Worm (Caenorhabditis elegans): ENCODE results near the gene F58F9.6.
"Not testable (repeated sequence)": the region's sequence is repeated elsewhere in the genome, so short reads cannot be mapped to it uniquely, and the experiment has no call there.

Gene F58F9.6

ce11 chrIV:6237508-6238227 lies at the start of gene F58F9.6, which contains the start of gene F58F9.8:
Gene F58F9.6, minus strand, starts transcription at chrIV:6237608.
Gene F58F9.8, plus strand, starts transcription at chrIV:6238177.
- no peak for TF ChIP-seq W03F9.2 (tag; optimal IDR thresholded peaks at IDR 0.05)
- no peak for TF ChIP-seq dao-5 (tag; optimal IDR thresholded peaks at IDR 0.05)
- TF ChIP-seq him-1 (tag; optimal IDR thresholded peaks at IDR 0.05): no peak

DNA sequence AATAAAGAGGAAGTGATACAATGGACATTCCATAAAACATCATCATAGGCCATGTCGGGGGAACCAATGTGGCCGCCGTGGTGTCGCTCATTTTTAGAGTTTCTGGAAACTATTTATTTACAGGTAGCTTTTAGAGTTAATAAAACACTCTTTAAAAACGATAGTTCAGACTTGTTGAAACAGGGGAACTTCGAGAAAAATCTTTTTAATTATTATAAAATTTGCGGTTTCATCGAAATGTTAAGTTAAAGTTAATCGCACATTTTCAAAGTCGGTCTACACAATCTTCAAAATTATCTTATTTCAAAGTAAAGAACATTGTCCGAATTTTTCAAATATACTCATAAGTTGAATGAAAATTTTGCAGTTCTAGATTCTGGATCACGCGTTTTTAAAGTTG lies 46.9 kb upstream of the F58F9.6 start, which contains the start of gene ops-1:
Gene ops-1, minus strand, starts transcription at position 101 of the 400 bp plus-strand sequence.
- no peak for TF ChIP-seq dao-5 (tag; optimal IDR thresholded peaks at IDR 0.05)
- TF ChIP-seq W03F9.2 (tag; optimal IDR thresholded peaks at IDR 0.05): no peak
- no peak for TF ChIP-seq him-1 (tag; optimal IDR thresholded peaks at IDR 0.05)

ce11 chrIV:6282143-6282542 lies 44.7 kb upstream of the F58F9.6 start, which contains the start of gene srv-32:
Gene srv-32, minus strand, starts transcription at chrIV:6282243.
- TF ChIP-seq him-1 (tag; optimal IDR thresholded peaks at IDR 0.05) (no peak), W03F9.2 (tag; optimal IDR thresholded peaks at IDR 0.05) (no peak), dao-5 (tag; optimal IDR thresholded peaks at IDR 0.05) (no peak)

- TF ChIP-seq W03F9.2 (tag; optimal IDR thresholded peaks at IDR 0.05): no peak
- TF ChIP-seq dao-5 (tag; optimal IDR thresholded peaks at IDR 0.05): no peak
- no peak for TF ChIP-seq him-1 (tag; optimal IDR thresholded peaks at IDR 0.05)
Observed at ce11 chrIV:6279392-6279791, 42.0 kb upstream of the F58F9.6 start, which contains the start of gene sams-5. Gene sams-5, minus strand, starts transcription at chrIV:6279522.

ce11 chrIV:6275671-6276209 lies 38.3 kb upstream of the F58F9.6 start, which contains the start of the genes aat-4 and T13A10.1:
Gene aat-4, minus strand, starts transcription at chrIV:6275721.
Gene T13A10.1, plus strand, starts transcription at chrIV:6276081.
- TF ChIP-seq W03F9.2 (tag; optimal IDR thresholded peaks at IDR 0.05) (no peak), him-1 (tag; optimal IDR thresholded peaks at IDR 0.05) (no peak)

- TF ChIP-seq dao-5 (tag; optimal IDR thresholded peaks at IDR 0.05) (no peak), him-1 (tag; optimal IDR thresholded peaks at IDR 0.05) (no peak), W03F9.2 (tag; optimal IDR thresholded peaks at IDR 0.05) (no peak)
Observed at ce11 chrIV:6271923-6272322, 34.5 kb upstream of the F58F9.6 start, which contains the start of gene srv-31. Gene srv-31, minus strand, starts transcription at chrIV:6272023.

DNA sequence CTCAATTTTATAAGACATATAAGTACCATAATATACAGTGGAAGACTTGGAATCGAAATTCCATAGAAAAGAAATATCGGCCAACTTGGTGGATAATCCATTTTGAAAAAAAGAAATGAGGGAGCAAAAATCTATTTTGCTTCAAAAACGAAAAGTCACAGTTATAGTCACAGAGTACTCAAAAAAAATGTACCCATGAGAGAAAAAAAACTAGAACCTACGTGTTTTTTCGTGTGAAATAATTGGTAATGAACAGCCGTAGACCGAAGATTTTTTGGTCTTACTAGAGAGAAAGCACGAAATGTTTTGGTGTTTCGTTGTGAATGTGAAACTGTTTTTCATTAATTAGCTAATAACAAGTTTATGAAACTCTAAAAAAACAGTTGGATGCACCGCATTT lies 31.9 kb upstream of the F58F9.6 start, which contains the start of gene srv-30:
Gene srv-30, minus strand, starts transcription at position 101 of the 400 bp plus-strand sequence.
- TF ChIP-seq W03F9.2 (tag; optimal IDR thresholded peaks at IDR 0.05) (no peak), dao-5 (tag; optimal IDR thresholded peaks at IDR 0.05) (no peak), him-1 (tag; optimal IDR thresholded peaks at IDR 0.05) (no peak)

DNA sequence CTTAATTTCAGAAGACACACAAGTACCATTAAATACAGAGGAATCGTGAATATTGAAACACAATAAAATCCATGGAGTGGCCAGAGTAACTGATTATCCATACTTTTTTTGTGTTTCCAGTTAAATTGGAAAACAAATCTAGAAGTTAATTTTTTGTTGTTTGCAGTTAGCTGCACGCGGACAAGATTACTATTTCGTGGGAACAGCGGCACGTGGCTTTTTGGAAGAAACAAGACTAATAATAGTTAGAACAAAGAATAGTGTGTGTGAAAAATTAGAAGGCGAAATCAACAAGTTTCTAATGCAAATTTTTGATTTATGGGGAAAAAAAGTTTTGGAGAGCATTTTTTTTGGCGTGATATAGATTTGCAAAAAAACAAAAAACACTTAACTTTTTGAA lies 29.1 kb upstream of the F58F9.6 start, which contains the start of gene srv-29:
Gene srv-29, minus strand, starts transcription at position 101 of the 400 bp plus-strand sequence.
- TF ChIP-seq him-1 (tag; optimal IDR thresholded peaks at IDR 0.05): no peak
- no peak for TF ChIP-seq W03F9.2 (tag; optimal IDR thresholded peaks at IDR 0.05)
- no peak for TF ChIP-seq dao-5 (tag; optimal IDR thresholded peaks at IDR 0.05)

DNA sequence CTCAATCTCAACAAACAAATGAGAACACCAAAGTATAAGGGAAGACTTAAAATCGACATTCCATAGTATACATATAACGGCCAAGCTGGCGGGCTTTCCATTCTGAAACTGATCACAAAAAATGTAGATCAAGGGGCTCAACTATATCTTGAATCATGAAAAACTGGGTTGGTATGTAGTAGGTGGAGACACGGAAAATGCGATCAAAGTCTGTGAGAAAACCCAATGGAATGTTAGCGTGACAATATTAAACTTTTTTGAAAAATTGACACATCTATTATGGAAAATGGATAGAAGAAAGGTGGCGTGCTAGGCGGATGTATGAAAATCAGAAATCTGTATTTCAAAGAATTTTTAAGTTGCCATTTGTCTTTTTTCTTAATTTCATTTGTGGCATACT lies 25.8 kb upstream of the F58F9.6 start, which contains the start of gene srv-28:
Gene srv-28, minus strand, starts transcription at position 101 of the 400 bp plus-strand sequence.
- TF ChIP-seq W03F9.2 (tag; optimal IDR thresholded peaks at IDR 0.05): no peak
- no peak for TF ChIP-seq dao-5 (tag; optimal IDR thresholded peaks at IDR 0.05)
- no peak for TF ChIP-seq him-1 (tag; optimal IDR thresholded peaks at IDR 0.05)

- TF ChIP-seq him-1 (tag; optimal IDR thresholded peaks at IDR 0.05) (no peak), dao-5 (tag; optimal IDR thresholded peaks at IDR 0.05) (no peak), W03F9.2 (tag; optimal IDR thresholded peaks at IDR 0.05) (no peak)
Observed at ce11 chrIV:6259732-6260131, 22.3 kb upstream of the F58F9.6 start, which contains the start of gene nlp-16. Gene nlp-16, minus strand, starts transcription at chrIV:6259832.

DNA sequence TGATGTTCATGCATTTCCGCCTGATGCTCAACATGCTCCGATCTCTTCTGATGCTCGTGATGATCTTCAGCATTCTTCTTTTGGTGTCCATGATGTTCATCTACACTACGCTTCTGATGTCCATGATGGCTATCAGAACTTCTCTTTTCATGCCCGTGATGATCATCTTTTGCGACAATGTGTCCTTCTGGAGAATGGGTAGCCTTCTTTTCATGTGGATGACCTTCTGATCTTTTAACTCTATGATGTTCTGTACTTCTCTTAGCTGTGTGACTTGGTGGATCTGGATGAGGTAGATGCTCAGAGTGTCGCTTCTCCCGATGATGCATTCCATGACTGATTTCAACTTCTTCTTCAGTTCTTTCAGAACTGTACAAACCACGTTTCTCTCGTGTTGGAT lies 21.6 kb upstream of the F58F9.6 start:
- TF ChIP-seq him-1 (tag; optimal IDR thresholded peaks at IDR 0.05) (no peak), W03F9.2 (tag; optimal IDR thresholded peaks at IDR 0.05) (no peak), dao-5 (tag; optimal IDR thresholded peaks at IDR 0.05) (no peak)

DNA sequence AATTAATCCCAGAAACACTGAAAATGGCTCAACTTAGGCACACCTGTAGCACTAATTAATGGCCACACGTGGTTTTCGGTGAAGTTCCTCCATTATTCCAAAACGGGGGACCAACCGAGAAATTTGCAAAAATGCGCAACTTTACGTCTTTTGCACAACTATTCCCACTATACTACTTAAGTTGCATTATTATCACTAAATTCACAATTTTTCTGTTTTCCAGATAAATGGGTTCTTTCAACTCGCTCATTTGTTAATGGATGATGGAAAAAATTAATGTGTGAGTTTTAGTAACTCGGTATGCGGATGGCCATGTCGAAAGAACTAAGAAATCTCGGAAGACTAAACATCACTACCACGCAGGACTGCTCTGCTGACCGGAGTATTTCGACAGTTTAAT lies 17.2 kb upstream of the F58F9.6 start, which contains the start of gene T13A10.64:
Gene T13A10.64, plus strand, starts transcription at position 301 of the 400 bp plus-strand sequence.
- TF ChIP-seq dao-5 (tag; optimal IDR thresholded peaks at IDR 0.05) (no peak), him-1 (tag; optimal IDR thresholded peaks at IDR 0.05) (no peak)

DNA sequence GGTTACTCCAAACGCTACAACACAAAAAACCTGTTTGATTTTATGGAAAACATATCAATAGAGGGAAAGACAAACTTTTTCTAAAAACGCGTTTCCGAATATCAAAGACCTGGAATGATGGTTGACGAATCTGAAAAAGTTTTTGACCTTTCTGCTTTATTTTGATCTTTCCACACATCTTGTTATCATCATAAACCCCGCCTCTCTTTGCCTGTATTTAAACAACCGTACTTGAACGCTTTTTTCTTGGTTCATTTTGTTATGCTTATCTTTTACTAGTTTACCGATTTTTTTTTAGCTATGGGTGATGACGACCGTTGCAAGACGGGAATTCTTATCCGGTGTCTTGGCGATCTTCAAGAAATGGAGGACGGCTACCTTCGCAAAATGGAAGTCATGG lies 15.6 kb upstream of the F58F9.6 start, which contains the start of gene T13A10.2:
Gene T13A10.2, plus strand, starts transcription at position 301 of the 400 bp plus-strand sequence.
- TF ChIP-seq him-1, dao-5, W03F9.2 (tag; optimal IDR thresholded peaks at IDR 0.05): not testable (repeated sequence)

DNA sequence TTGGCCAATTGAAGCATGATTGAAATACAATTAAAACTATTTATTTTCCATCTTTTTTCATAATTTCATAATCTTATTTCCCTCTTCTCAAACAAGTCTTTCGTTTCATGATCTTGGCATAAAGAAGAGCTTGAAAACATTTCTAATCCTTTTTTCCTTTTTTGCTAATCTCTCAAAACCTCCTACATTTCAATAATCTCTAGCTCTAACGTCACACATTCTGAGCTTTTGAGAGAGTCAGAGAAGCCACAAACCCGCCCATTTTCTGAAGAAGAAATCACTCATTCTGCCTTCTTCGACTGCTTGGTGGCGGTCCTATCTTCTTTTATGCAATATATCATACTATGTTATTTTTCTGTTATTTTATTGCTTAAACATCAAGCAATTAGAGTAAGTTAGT lies 12.2 kb upstream of the F58F9.6 start, which contains the start of gene F58F9.1:
Gene F58F9.1, plus strand, starts transcription at position 251 of the 400 bp plus-strand sequence.
- no peak for TF ChIP-seq him-1 (tag; optimal IDR thresholded peaks at IDR 0.05)
- TF ChIP-seq W03F9.2 (tag; optimal IDR thresholded peaks at IDR 0.05): no peak
- TF ChIP-seq dao-5 (tag; optimal IDR thresholded peaks at IDR 0.05): no peak

Measured in whole organism, L4/young adult.